Worm (Caenorhabditis elegans) whole organism, midembryonic: ENCODE measurements around the gene sri-45.

Source experiments
- T22C8.4 ChIP-seq: fragments of 200-800 bp; sonication (Bioruptor generic); IDR thresholded peaks from 2 replicates; pipeline ENCODE4 v1.3.6; 2022; ENCODE audit warnings: missing genetic modification characterization, missing compliant biosample characterization
- cog-1 ChIP-seq: sonication (generic microtip); optimal IDR thresholded peaks from 2 replicates; lab custom pipeline; 2016; ENCODE audit warnings: missing genetic modification characterization, missing compliant biosample characterization
- flt-1 ChIP-seq: fragments of 200-800 bp; sonication (Bioruptor generic); IDR thresholded peaks from 2 replicates; pipeline ENCODE4 v1.3.6; 2022; ENCODE audit warnings: missing genetic modification characterization, missing compliant biosample characterization
- klf-2 ChIP-seq: fragments of 200-800 bp; sonication (Bioruptor generic); conservative IDR thresholded peaks from 2 replicates; pipeline ENCODE4 v1.3.6; 2022; ENCODE audit warnings: missing genetic modification reagents, missing genetic modification characterization, missing compliant biosample characterization

DNA sequence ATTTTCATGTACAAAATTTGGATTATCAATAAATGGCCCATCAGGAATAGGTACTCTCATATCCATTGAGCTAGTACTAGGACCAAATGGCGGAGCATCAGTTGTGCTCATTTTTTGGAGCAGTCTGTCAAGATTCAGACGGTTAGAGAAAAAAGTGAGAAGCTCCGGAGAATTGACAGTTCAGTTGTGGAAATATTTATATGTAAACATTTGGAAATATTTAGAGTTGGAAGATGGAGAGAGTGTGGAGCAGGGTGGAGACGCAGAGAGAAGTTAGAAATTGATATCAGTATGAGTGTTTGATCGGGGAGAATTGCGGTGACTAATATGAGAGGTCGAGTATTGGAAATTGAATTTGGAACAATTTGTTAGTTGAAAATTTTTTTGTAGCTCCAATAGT lies 40.5 kb downstream of the sri-45 start:
- no peak for TF ChIP-seq flt-1 (GFP tag; lab: Robert Waterston, UW)
- TF ChIP-seq T22C8.4 (GFP tag; lab: Robert Waterston, UW), result no peak
- TF ChIP-seq klf-2 (GFP tag; lab: Robert Waterston, UW), result no peak
- TF ChIP-seq cog-1, result no peak
